Worm (Caenorhabditis elegans) whole organism, late embryonic: ENCODE results near the gene F09E5.14.

Source experiments
- ceh-18 ChIP-seq: sonication (generic microtip); optimal IDR thresholded peaks from 2 replicates; lab custom pipeline; 2016; ENCODE audit warnings: missing genetic modification characterization, missing compliant biosample characterization
- ceh-2 ChIP-seq: sonication (generic microtip); optimal IDR thresholded peaks from 2 replicates; lab custom pipeline; 2016; ENCODE audit warnings: missing genotype, missing genetic modification characterization, missing compliant biosample characterization
- ceh-30 ChIP-seq: fragments of 150-350 bp; optimal IDR thresholded peaks from 2 replicates; lab custom pipeline; 2014; ENCODE audit warnings: missing biosample characterization, missing genetic modification characterization
- ceh-31 ChIP-seq: sonication (generic microtip); optimal IDR thresholded peaks from 2 replicates; lab custom pipeline; 2016; ENCODE audit warnings: missing genetic modification characterization, missing compliant biosample characterization
- ceh-45 ChIP-seq: fragments of 200-800 bp; sonication (Bioruptor generic); IDR thresholded peaks from 2 replicates; pipeline ENCODE4 v1.3.6; 2022; ENCODE audit warnings: missing genetic modification reagents, missing genetic modification characterization, missing compliant biosample characterization
- che-1 ChIP-seq: sonication (generic microtip); optimal IDR thresholded peaks from 2 replicates; lab custom pipeline; 2016; ENCODE audit warnings: mild to moderate bottlenecking, missing genetic modification characterization, missing compliant biosample characterization
- elt-2 ChIP-seq: sonication (generic microtip); optimal IDR thresholded peaks from 2 replicates; lab custom pipeline; 2016; ENCODE audit warnings: missing genetic modification reagents, missing genetic modification characterization, missing compliant biosample characterization
- eyg-1 ChIP-seq: sonication (generic microtip); optimal IDR thresholded peaks from 2 replicates; lab custom pipeline; 2016; ENCODE audit warnings: missing genotype, missing genetic modification characterization, missing compliant biosample characterization
- gmeb-2 ChIP-seq: sonication (generic microtip); optimal IDR thresholded peaks from 2 replicates; lab custom pipeline; 2016; ENCODE audit warnings: missing genetic modification characterization, inconsistent platforms, missing compliant biosample characterization
- hlh-13 ChIP-seq: fragments of 200-800 bp; sonication (Bioruptor generic); optimal IDR thresholded peaks from 2 replicates; lab custom pipeline; 2018; ENCODE audit warnings: mild to moderate bottlenecking, missing genetic modification characterization, missing compliant biosample characterization
- hlh-30 ChIP-seq: sonication (generic microtip); optimal IDR thresholded peaks from 2 replicates; lab custom pipeline; 2017; ENCODE audit warnings: antibody characterized with exemption, missing genetic modification characterization, missing compliant biosample characterization; ENCODE audit not compliant: insufficient read depth
- hlh-8 ChIP-seq: sonication (generic microtip); optimal IDR thresholded peaks from 2 replicates; lab custom pipeline; 2016; ENCODE audit warnings: missing genotype, missing genetic modification characterization, missing compliant biosample characterization
- madf-2 ChIP-seq: sonication (generic microtip); optimal IDR thresholded peaks from 2 replicates; lab custom pipeline; 2017; ENCODE audit warnings: missing genetic modification characterization, missing compliant biosample characterization
- mec-3 ChIP-seq: sonication (generic microtip); optimal IDR thresholded peaks from 2 replicates; lab custom pipeline; 2016; ENCODE audit warnings: borderline replicate concordance, missing genetic modification characterization, missing compliant biosample characterization
- odd-2 ChIP-seq: sonication (generic microtip); optimal IDR thresholded peaks from 2 replicates; lab custom pipeline; 2017; ENCODE audit warnings: antibody characterized with exemption, mild to moderate bottlenecking, missing genetic modification characterization, missing compliant biosample characterization
- pax-1 ChIP-seq: fragments of 150-350 bp; optimal IDR thresholded peaks from 2 replicates; lab custom pipeline; 2014; ENCODE audit warnings: missing biosample characterization, missing genetic modification characterization
- pqm-1 ChIP-seq: sonication (generic microtip); optimal IDR thresholded peaks from 2 replicates; lab custom pipeline; 2016; ENCODE audit warnings: missing genetic modification characterization, missing compliant biosample characterization
- sox-2 ChIP-seq: fragments of 200-800 bp; sonication (Bioruptor generic); IDR thresholded peaks from 2 replicates; pipeline ENCODE4 v1.3.6; 2022; ENCODE audit warnings: missing genetic modification reagents, missing genetic modification characterization, missing compliant biosample characterization
- unc-42 ChIP-seq: sonication (generic microtip); optimal IDR thresholded peaks from 2 replicates; lab custom pipeline; 2016; ENCODE audit warnings: missing genotype, missing genetic modification characterization, missing compliant biosample characterization
- unc-86 ChIP-seq: sonication (generic microtip); optimal IDR thresholded peaks from 2 replicates; lab custom pipeline; 2016; ENCODE audit warnings: missing genetic modification characterization, missing compliant biosample characterization
- ztf-16 ChIP-seq: sonication (generic microtip); optimal IDR thresholded peaks from 2 replicates; lab custom pipeline; 2017; ENCODE audit warnings: missing genetic modification characterization, missing compliant biosample characterization

F09E5.14 gene

ce11 chrII:5353642-5354041 is 9.0 kb upstream of the F09E5.14 start:
- TF ChIP-seq unc-42 (tag; lab: Kevin White, UChicago) = no peak
- peak; percentile 9 for TF ChIP-seq elt-2 (tag; lab: Kevin White, UChicago)
- TF ChIP-seq che-1 = no peak

ce11 chrII:5351799-5352198 is 7.1 kb upstream of the F09E5.14 start, which contains the start of gene F09E5.7:
F09E5.7 (plus strand) TSS chrII:5352099.
- no peak for TF ChIP-seq pax-1 (tag; lab: Kevin White, UChicago)

ce11 chrII:5350357-5350756 is 5.7 kb upstream of the F09E5.14 start, which contains the start of gene F09E5.8:
F09E5.8 (plus strand) TSS chrII:5350669.
- peak; percentile 41; the same call in 1 of the 2 replicates for TF ChIP-seq ceh-45 (GFP tag; lab: Robert Waterston, UW)
- TF ChIP-seq, all 69 proteins: peak for 1; not testable (repeated sequence) for 68

- peak; percentile 42; the same call in 1 of the 2 replicates for TF ChIP-seq sox-2
- TF ChIP-seq unc-42 (tag; lab: Kevin White, UChicago) = peak; percentile 55
- TF ChIP-seq ceh-2 (tag; lab: Kevin White, UChicago) = peak; percentile 22
- peak; percentile 56 for TF ChIP-seq ceh-31 (tag; lab: Kevin White, UChicago)
- TF ChIP-seq ceh-45 (GFP tag; lab: Robert Waterston, UW) = peak; percentile 66
- peak; percentile 23 for TF ChIP-seq elt-2 (tag; lab: Kevin White, UChicago)
- TF ChIP-seq unc-86 (tag; lab: Kevin White, UChicago) = peak; percentile 6
- TF ChIP-seq, all 69 proteins: peak for 7; not testable (repeated sequence) for 62
Measured at ce11 chrII:5346350-5346749, 1.7 kb upstream of the F09E5.14 start.

ce11 chrII:5342412-5342811 is 2.3 kb downstream of the F09E5.14 start:
- TF ChIP-seq hlh-8 (tag; lab: Kevin White, UChicago) (no peak), eyg-1 (tag; lab: Kevin White, UChicago) (no peak), pqm-1 (tag; lab: Kevin White, UChicago) (no peak), elt-2 (tag; lab: Kevin White, UChicago) (no peak), unc-42 (tag; lab: Kevin White, UChicago) (no peak), madf-2 (no peak), ceh-18 (tag; lab: Kevin White, UChicago) (no peak)

- no peak for TF ChIP-seq pax-1 (tag; lab: Kevin White, UChicago)
- TF ChIP-seq, all 69 proteins: peak for 0
Measured at ce11 chrII:5341573-5341972, 3.1 kb downstream of the F09E5.14 start.

ce11 chrII:5340672-5341568 is 3.8 kb downstream of the F09E5.14 start:
- TF ChIP-seq eyg-1 (tag; lab: Kevin White, UChicago) = no peak
- TF ChIP-seq odd-2 (tag; lab: Kevin White, UChicago) = no peak
- no peak for TF ChIP-seq mec-3 (tag; lab: Kevin White, UChicago)
- TF ChIP-seq gmeb-2 = peak; percentile 19
- TF ChIP-seq, all 69 proteins: peak for 1

- TF ChIP-seq hlh-13 (GFP tag; lab: Kevin White, UChicago) (no peak), ztf-16 (tag; lab: Kevin White, UChicago) (no peak)
- TF ChIP-seq, all 69 proteins: peak for 0
Measured at ce11 chrII:5339547-5339946, 5.1 kb downstream of the F09E5.14 start.

- TF ChIP-seq ceh-30 (tag; lab: Kevin White, UChicago) (no peak), hlh-30 (peak; percentile 0)
- TF ChIP-seq, all 69 proteins: peak for 1
Measured at ce11 chrII:5338301-5338700, 6.4 kb downstream of the F09E5.14 start.
